Worm (Caenorhabditis elegans) whole organism, late embryonic: Measurements from ENCODE around the gene acs-22.

Experiments used
- K02D7.2 ChIP-seq: sonication (generic microtip); optimal IDR thresholded peaks from 2 replicates; lab custom pipeline; 2017; ENCODE audit warnings: mild to moderate bottlenecking, missing genetic modification characterization, missing compliant biosample characterization
- ceh-19 ChIP-seq: fragments of 200-800 bp; sonication (Bioruptor generic); optimal IDR thresholded peaks from 2 replicates; lab custom pipeline; 2018; ENCODE audit warnings: mild to moderate bottlenecking, missing genetic modification characterization, missing compliant biosample characterization
- elt-2 ChIP-seq: sonication (generic microtip); optimal IDR thresholded peaks from 2 replicates; lab custom pipeline; 2016; ENCODE audit warnings: missing genetic modification reagents, missing genetic modification characterization, missing compliant biosample characterization
- fkh-6 ChIP-seq: sonication (generic microtip); optimal IDR thresholded peaks from 2 replicates; lab custom pipeline; 2016; ENCODE audit warnings: missing genetic modification characterization, missing compliant biosample characterization
- hlh-30 ChIP-seq: sonication (generic microtip); optimal IDR thresholded peaks from 2 replicates; lab custom pipeline; 2017; ENCODE audit warnings: antibody characterized with exemption, missing genetic modification characterization, missing compliant biosample characterization; ENCODE audit not compliant: insufficient read depth
- lim-6 ChIP-seq: sonication (generic microtip); optimal IDR thresholded peaks from 2 replicates; lab custom pipeline; 2016; ENCODE audit warnings: missing genetic modification characterization, missing compliant biosample characterization
- nhr-11 ChIP-seq: fragments of 150-350 bp; optimal IDR thresholded peaks from 2 replicates; lab custom pipeline; 2014; ENCODE audit warnings: missing biosample characterization, missing genetic modification characterization
- pax-1 ChIP-seq: fragments of 150-350 bp; optimal IDR thresholded peaks from 2 replicates; lab custom pipeline; 2014; ENCODE audit warnings: missing biosample characterization, missing genetic modification characterization
- pha-4 ChIP-seq: fragments of 150-350 bp; optimal IDR thresholded peaks from 2 replicates; lab custom pipeline; 2018; ENCODE audit warnings: missing biosample characterization, missing genetic modification reagents, missing genetic modification characterization
- rnt-1 ChIP-seq: sonication (generic microtip); optimal IDR thresholded peaks from 2 replicates; lab custom pipeline; 2016; ENCODE audit warnings: missing genetic modification characterization, missing compliant biosample characterization

DNA sequence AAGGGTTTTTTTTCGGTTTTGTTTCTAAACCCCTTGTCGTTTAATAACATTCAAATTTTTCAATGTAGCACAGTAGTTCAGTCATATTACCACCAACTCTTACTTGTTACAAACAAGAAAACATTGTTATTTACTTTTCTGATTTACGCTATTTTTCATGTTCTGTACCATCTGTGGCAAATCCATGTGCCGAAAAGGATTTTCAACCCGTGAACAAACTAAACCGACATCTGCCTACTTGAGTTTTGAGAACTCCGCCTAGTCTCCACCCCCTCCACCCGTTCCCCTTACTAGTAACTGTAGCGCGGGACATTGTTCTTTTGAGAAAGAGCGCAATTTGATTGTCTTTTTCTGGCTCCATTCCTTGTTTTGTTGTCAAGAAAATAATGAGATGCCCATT is 25.9 kb upstream of the acs-22 start, which contains the start of gene ensh-1:
- TF ChIP-seq pax-1 (no peak), rnt-1 (tag; lab: Kevin White, UChicago) (no peak), nhr-11 (tag; lab: Kevin White, UChicago) (no peak), hlh-30 (tag; lab: Kevin White, UChicago) (no peak), elt-2 (tag; lab: Kevin White, UChicago) (no peak), lim-6 (tag; lab: Kevin White, UChicago) (no peak), ceh-19 (GFP tag; lab: Kevin White, UChicago) (no peak), pha-4 (no peak), fkh-6 (tag; lab: Kevin White, UChicago) (no peak), K02D7.2 (tag; lab: Kevin White, UChicago) (no peak)
